Worm (Caenorhabditis elegans) whole organism, late embryonic: ENCODE data around the gene fdgt-2.

Source experiments
- K02D7.2 ChIP-seq: sonication (generic microtip); optimal IDR thresholded peaks from 2 replicates; lab custom pipeline; 2017; ENCODE audit warnings: mild to moderate bottlenecking, missing genetic modification characterization, missing compliant biosample characterization
- ama-1 ChIP-seq: fragments of 150-350 bp; optimal IDR thresholded peaks from 2 replicates; lab custom pipeline; 2014
- ceh-14 ChIP-seq: sonication (generic microtip); optimal IDR thresholded peaks from 2 replicates; lab custom pipeline; 2016; ENCODE audit warnings: missing genotype, missing genetic modification characterization, missing compliant biosample characterization
- ceh-9 ChIP-seq: sonication (generic microtip); optimal IDR thresholded peaks from 2 replicates; lab custom pipeline; 2016; ENCODE audit warnings: mild to moderate bottlenecking, missing genetic modification characterization, inconsistent platforms, missing compliant biosample characterization
- elt-4 ChIP-seq: sonication (generic microtip); optimal IDR thresholded peaks from 2 replicates; lab custom pipeline; 2016; ENCODE audit warnings: missing genetic modification characterization, missing compliant biosample characterization
- nhr-11 ChIP-seq: fragments of 150-350 bp; optimal IDR thresholded peaks from 2 replicates; lab custom pipeline; 2014; ENCODE audit warnings: missing biosample characterization, missing genetic modification characterization
- pha-4 ChIP-seq: fragments of 150-350 bp; optimal IDR thresholded peaks from 2 replicates; lab custom pipeline; 2018; ENCODE audit warnings: missing biosample characterization, missing genetic modification reagents, missing genetic modification characterization
- syd-9 ChIP-seq: sonication (generic microtip); optimal IDR thresholded peaks from 2 replicates; lab custom pipeline; 2016; ENCODE audit warnings: mild to moderate bottlenecking, missing genetic modification characterization, moderate library complexity, missing compliant biosample characterization
- unc-3 ChIP-seq, 2 experiments: fragments of 200-800 bp in 1 of 2; sonication (Bioruptor generic) in 1 of 2; sonication (generic microtip) in 1 of 2; conservative IDR thresholded peaks in 1 of 2; optimal IDR thresholded peaks in 1 of 2; 2 replicates each; pipeline versions ENCODE4 v1.3.6 to Lab custom; 2016 to 2022; ENCODE audit warnings: missing compliant biosample characterization in 2 of 2, missing genetic modification characterization in 2 of 2, missing genetic modification reagents in 1 of 2
- unc-55 ChIP-seq: sonication (generic microtip); optimal IDR thresholded peaks from 2 replicates; lab custom pipeline; 2017; ENCODE audit warnings: missing biosample characterization, missing genetic modification reagents, missing genetic modification characterization
- unc-86 ChIP-seq: sonication (generic microtip); optimal IDR thresholded peaks from 2 replicates; lab custom pipeline; 2016; ENCODE audit warnings: missing genetic modification characterization, missing compliant biosample characterization

ce11 chrII:8446731-8447130 is 29.3 kb downstream of the fdgt-2 start, which contains the start of gene cut-3:
- TF ChIP-seq K02D7.2 (no peak), ceh-9 (tag; lab: Kevin White, UChicago) (no peak), ceh-14 (no peak), ama-1 (lab: Kevin White, UChicago) (no peak), nhr-11 (tag; lab: Kevin White, UChicago) (no peak), unc-3 (GFP tag; conservative IDR thresholded peaks at IDR 0.05; lab: Robert Waterston, UW) (no peak), unc-3 (tag; optimal IDR thresholded peaks at IDR 0.05; lab: Kevin White, UChicago) (no peak), pha-4 (tag; lab: Kevin White, UChicago) (no peak), elt-4 (no peak), syd-9 (tag; lab: Kevin White, UChicago) (no peak), unc-55 (GFP tag; lab: Kevin White, UChicago) (no peak), unc-86 (no peak)
